Worm (Caenorhabditis elegans) whole organism, young adult: ENCODE data around the gene nhr-270.

Experiments
- F10E7.11 ChIP-seq: sonication (generic microtip); optimal IDR thresholded peaks from 2 replicates; lab custom pipeline; 2017; ENCODE audit warnings: mild to moderate bottlenecking, missing genetic modification characterization, moderate library complexity, missing compliant biosample characterization
- F49E8.2 ChIP-seq: sonication (generic microtip); optimal IDR thresholded peaks from 3 replicates; lab custom pipeline; 2017; ENCODE audit warnings: missing genetic modification characterization, mild to moderate bottlenecking, missing compliant biosample characterization, antibody characterized with exemption, moderate library complexity; ENCODE audit not compliant: insufficient read depth
- ceh-40 ChIP-seq: fragments of 200-800 bp; sonication (Bioruptor generic); IDR thresholded peaks from 2 replicates; pipeline ENCODE4 v1.3.6; 2022; ENCODE audit warnings: missing genetic modification characterization, missing compliant biosample characterization
- ceh-79 ChIP-seq: sonication (generic microtip); optimal IDR thresholded peaks from 2 replicates; lab custom pipeline; 2017; ENCODE audit warnings: mild to moderate bottlenecking, missing genetic modification characterization, missing compliant biosample characterization
- egrh-3 ChIP-seq: fragments of 200-800 bp; sonication (Bioruptor generic); IDR thresholded peaks from 2 replicates; pipeline ENCODE4 v1.3.6; 2022; ENCODE audit warnings: missing genetic modification reagents, missing genetic modification characterization, missing compliant biosample characterization
- lsy-27 ChIP-seq: sonication (generic microtip); optimal IDR thresholded peaks from 2 replicates; lab custom pipeline; 2017; ENCODE audit warnings: missing genetic modification characterization, mild to moderate bottlenecking, missing compliant biosample characterization, antibody characterized with exemption, missing genotype, borderline replicate concordance; ENCODE audit not compliant: insufficient read depth
- nfya-2 ChIP-seq: fragments of 200-800 bp; sonication (Bioruptor generic); IDR thresholded peaks from 2 replicates; pipeline ENCODE4 v1.3.6; 2022; ENCODE audit warnings: missing genetic modification reagents, missing genetic modification characterization, missing compliant biosample characterization
- nhr-179 ChIP-seq: sonication (generic microtip); optimal IDR thresholded peaks from 2 replicates; lab custom pipeline; 2016; ENCODE audit warnings: mild to moderate bottlenecking, missing genetic modification characterization, missing compliant biosample characterization
- tbp1 ChIP-seq: fragments of 200-800 bp; sonication (Bioruptor generic); optimal IDR thresholded peaks from 2 replicates; lab custom pipeline; 2018; ENCODE audit warnings: mild to moderate bottlenecking, missing genetic modification characterization, missing compliant biosample characterization
- unc-130 ChIP-seq: sonication (generic microtip); optimal IDR thresholded peaks from 2 replicates; lab custom pipeline; 2016; ENCODE audit warnings: missing genetic modification reagents, missing genetic modification characterization, missing compliant biosample characterization
- unc-62 ChIP-seq: fragments of 150-350 bp; optimal IDR thresholded peaks from 2 replicates; lab custom pipeline; 2014; ENCODE audit warnings: missing biosample characterization, missing genetic modification reagents, missing genetic modification characterization
- xnd-1 ChIP-seq: sonication (generic microtip); optimal IDR thresholded peaks from 2 replicates; lab custom pipeline; 2016; ENCODE audit warnings: missing genotype, missing genetic modification reagents, missing genetic modification characterization, missing compliant biosample characterization

DNA sequence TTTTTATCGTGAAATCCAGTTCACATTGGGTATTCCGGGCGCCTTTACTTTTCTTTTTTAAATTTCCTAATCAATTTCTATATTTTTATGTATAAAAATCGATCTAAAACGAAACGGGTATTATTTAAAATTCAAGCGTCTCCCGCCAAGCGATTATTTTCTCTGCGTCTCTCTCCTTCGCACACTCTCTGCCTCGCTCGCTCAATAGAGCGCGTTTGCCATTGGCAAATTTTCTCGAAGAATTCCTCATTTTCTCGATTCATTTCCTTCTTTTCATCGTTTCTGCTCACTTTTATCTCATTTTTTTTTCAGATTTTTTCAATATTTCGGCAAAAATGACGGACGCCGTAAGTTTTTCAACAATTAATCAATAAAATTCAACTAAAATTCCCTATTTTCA, 31.3 kb downstream of the nhr-270 start, which contains the start of gene sti-1:
- TF ChIP-seq egrh-3 (GFP tag; lab: Robert Waterston, UW): no peak
- no peak for TF ChIP-seq nhr-179 (tag; lab: Kevin White, UChicago)
- TF ChIP-seq tbp1 (GFP tag; lab: Kevin White, UChicago): peak; percentile 55
- no peak for TF ChIP-seq xnd-1 (tag; lab: Kevin White, UChicago)
- TF ChIP-seq lsy-27 (tag; lab: Kevin White, UChicago): no peak
- no peak for TF ChIP-seq unc-62
- TF ChIP-seq nfya-2: no peak
- no peak for TF ChIP-seq ceh-79
- TF ChIP-seq ceh-40 (GFP tag; lab: Robert Waterston, UW): no peak
- TF ChIP-seq unc-130 (GFP tag; lab: Kevin White, UChicago): no peak
- TF ChIP-seq F10E7.11 (tag; lab: Kevin White, UChicago): no peak
- no peak for TF ChIP-seq F49E8.2 (tag; lab: Kevin White, UChicago)
